Fruit fly (Drosophila melanogaster) S2 (cell line): ENCODE results near the gene VhaM9.7-c.
A peak's percentile ranks its signal among the peaks of the same experiment; 100 is the strongest.

Experiments used
- CG8478 ChIP-seq: fragments of >200 bp; optimal IDR thresholded peaks from 2 replicates; lab custom pipeline; 2018
- CTCF ChIP-seq, 2 experiments: fragments of >200 bp; optimal IDR thresholded peaks; 2 replicates each; lab custom pipeline; 2018

The VhaM9.7-c gene

DNA sequence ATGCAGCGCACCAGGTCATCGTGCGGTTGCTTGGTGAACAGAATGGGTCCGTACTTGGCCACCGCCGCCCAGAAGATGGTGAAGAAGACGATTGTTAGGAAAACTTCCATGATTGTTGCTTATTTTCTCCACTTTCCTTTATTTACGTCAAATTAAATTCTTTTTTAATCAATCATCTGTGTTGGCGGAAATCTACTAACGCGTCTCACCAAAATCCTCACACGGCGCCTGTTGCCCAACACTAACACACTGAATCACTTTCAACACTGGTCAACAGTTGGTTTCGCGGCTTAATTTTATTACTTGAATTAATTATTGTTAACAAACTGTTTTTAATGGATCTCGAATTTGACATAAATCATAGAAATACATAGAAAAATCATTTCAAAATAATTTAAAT is at the start of gene VhaM9.7-c:
Gene VhaM9.7-c (minus strand): TSS at position 207 of the 400 bp plus-strand sequence.
- TF ChIP-seq CG8478 (lab: Kevin White, UChicago) (no peak), CTCF (optimal IDR thresholded peaks at IDR 0.05; lab: Kevin White, UChicago) (no peak)

dm6 chr3L:4236097-4236572 is 49.5 kb upstream of the VhaM9.7-c start, which contains the start of gene ImpL2:
Gene ImpL2 (minus strand): TSS chr3L:4236147.
- no peak for TF ChIP-seq CTCF (optimal IDR thresholded peaks at IDR 0.05; lab: Kevin White, UChicago)
- no peak for TF ChIP-seq CG8478 (lab: Kevin White, UChicago)

- TF ChIP-seq CTCF (optimal IDR thresholded peaks at IDR 0.05; lab: Kevin White, UChicago) = no peak
- TF ChIP-seq CG8478 (lab: Kevin White, UChicago) = peak; percentile 76
These were observed 47.1 kb upstream of the VhaM9.7-c start for dm6 chr3L:4233603-4234277.

DNA sequence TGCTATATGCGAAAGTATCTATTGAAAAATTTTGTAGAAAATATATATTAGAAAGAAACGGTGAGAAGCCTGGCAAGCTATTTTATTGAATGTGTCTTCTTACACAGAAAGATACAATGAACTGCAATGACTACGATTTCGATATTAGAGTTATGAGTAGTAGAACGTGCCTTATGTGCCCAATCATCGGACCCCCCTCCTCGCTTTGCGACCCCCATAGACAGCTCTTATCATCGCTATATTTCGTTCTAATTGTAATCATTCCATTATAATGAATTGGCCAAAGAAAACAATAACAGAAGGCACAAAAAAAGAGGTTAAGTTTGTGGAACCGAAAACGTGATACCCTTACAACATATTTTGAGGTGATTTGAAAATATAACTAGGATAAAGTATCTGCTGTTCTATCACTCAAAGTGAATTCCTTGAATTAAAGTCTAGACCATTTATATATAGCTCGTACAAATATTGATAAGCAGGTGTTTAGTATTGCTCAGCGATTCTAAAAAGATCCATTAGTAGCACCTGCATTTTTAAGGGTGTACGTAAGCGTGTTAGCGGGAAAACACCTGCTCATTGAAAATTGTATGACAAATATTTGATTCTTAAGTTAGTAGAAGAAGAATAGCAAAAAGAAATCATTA is 46.2 kb upstream of the VhaM9.7-c start:
- TF ChIP-seq CG8478 (lab: Kevin White, UChicago) = no peak
- TF ChIP-seq CTCF (optimal IDR thresholded peaks at IDR 0.05; lab: Kevin White, UChicago) = no peak

dm6 chr3L:4232227-4232626 is 45.6 kb upstream of the VhaM9.7-c start:
- TF ChIP-seq CG8478 (lab: Kevin White, UChicago) (no peak), CTCF (optimal IDR thresholded peaks at IDR 0.05; lab: Kevin White, UChicago) (no peak)

dm6 chr3L:4231401-4232014 is 44.8 kb upstream of the VhaM9.7-c start:
- TF ChIP-seq CTCF (optimal IDR thresholded peaks at IDR 0.05; lab: Kevin White, UChicago) = no peak

dm6 chr3L:4230357-4230901 is 43.8 kb upstream of the VhaM9.7-c start:
- TF ChIP-seq CTCF (optimal IDR thresholded peaks at IDR 0.05; lab: Kevin White, UChicago) (no peak), CG8478 (lab: Kevin White, UChicago) (no peak)

dm6 chr3L:4229365-4229967 is 42.8 kb upstream of the VhaM9.7-c start:
- no peak for TF ChIP-seq CTCF (optimal IDR thresholded peaks at IDR 0.05; lab: Kevin White, UChicago)
- no peak for TF ChIP-seq CG8478 (lab: Kevin White, UChicago)

- TF ChIP-seq CTCF (optimal IDR thresholded peaks at IDR 0.05; lab: Kevin White, UChicago) (no peak), CG8478 (lab: Kevin White, UChicago) (no peak)
These were observed 41.6 kb upstream of the VhaM9.7-c start for dm6 chr3L:4228187-4228836.

- TF ChIP-seq CG8478 (lab: Kevin White, UChicago) (no peak), CTCF (optimal IDR thresholded peaks at IDR 0.05; lab: Kevin White, UChicago) (no peak)
These were observed 40.5 kb upstream of the VhaM9.7-c start, which contains the start of gene CG46460 for dm6 chr3L:4227164-4227563. Gene CG46460 (minus strand): TSS chr3L:4227302.

dm6 chr3L:4225647-4226470 is 39.2 kb upstream of the VhaM9.7-c start:
- TF ChIP-seq CG8478 (lab: Kevin White, UChicago) (no peak), CTCF (optimal IDR thresholded peaks at IDR 0.05; lab: Kevin White, UChicago) (no peak)

dm6 chr3L:4221792-4222191 is 35.1 kb upstream of the VhaM9.7-c start:
- no peak for TF ChIP-seq CG8478 (lab: Kevin White, UChicago)
- TF ChIP-seq CTCF (optimal IDR thresholded peaks at IDR 0.05; lab: Kevin White, UChicago) = no peak

dm6 chr3L:4221226-4221770 is 34.6 kb upstream of the VhaM9.7-c start:
- no peak for TF ChIP-seq CTCF (optimal IDR thresholded peaks at IDR 0.05; lab: Kevin White, UChicago)
